Fruit fly (Drosophila melanogaster): ENCODE results near the gene PolI.
A peak's percentile ranks its signal among the peaks of the same experiment; 100 is the strongest.

Gene PolI

dm6 chr3R:8243720-8244119 is 10.4 kb downstream of the PolI start, which contains the start of the genes CG9636, CG18749 and CG33722 (continued):
- TF ChIP-seq Hsf (GFP tag; optimal IDR thresholded peaks at IDR 0.05) (peak; percentile 66), CG4424 (GFP tag; optimal IDR thresholded peaks at IDR 0.05) (peak; percentile 85), Doc2 (GFP tag; IDR thresholded peaks at IDR 0.05) (no peak), CG2889 (GFP tag; IDR thresholded peaks at IDR 0.05) (no peak), Atf3 (GFP tag; optimal IDR thresholded peaks at IDR 0.05) (no peak), Bgb (GFP tag; IDR thresholded peaks at IDR 0.05; ENCODE audit: partially characterized antibody) (peak; percentile 93), NfI (GFP tag; optimal IDR thresholded peaks at IDR 0.05) (peak; percentile 61), CG18476 (GFP tag; optimal IDR thresholded peaks at IDR 0.05) (peak; percentile 55), ems (GFP tag; optimal IDR thresholded peaks at IDR 0.05) (peak; percentile 63), CG15269 (tag; optimal IDR thresholded peaks at IDR 0.05) (peak; percentile 61), ham (GFP tag; IDR thresholded peaks at IDR 0.05) (no peak), cg (GFP tag; optimal IDR thresholded peaks at IDR 0.05) (no peak), Side (GFP tag; optimal IDR thresholded peaks at IDR 0.05) (peak; percentile 56), CG2120 (GFP tag; optimal IDR thresholded peaks at IDR 0.05) (peak; percentile 79), Sry-δ (GFP tag; optimal IDR thresholded peaks at IDR 0.05) (peak; percentile 81), psq (GFP tag; optimal IDR thresholded peaks at IDR 0.05) (peak; percentile 43), CG10147 (GFP tag; optimal IDR thresholded peaks at IDR 0.05) (peak; percentile 62), Atf6 (GFP tag; IDR thresholded peaks at IDR 0.05) (peak; percentile 27; the same call in 1 of the 2 replicates), CG5245 (GFP tag; optimal IDR thresholded peaks at IDR 0.05) (peak; percentile 45), CG13287 (GFP tag; IDR thresholded peaks at IDR 0.05; ENCODE audit: partially characterized antibody) (peak; percentile 99), Bdp1 (GFP tag; optimal IDR thresholded peaks at IDR 0.05) (peak; percentile 20), kah (GFP tag; optimal IDR thresholded peaks at IDR 0.05) (no peak), CG10431 (GFP tag; optimal IDR thresholded peaks at IDR 0.05) (peak; percentile 57), CG13296 (GFP tag; optimal IDR thresholded peaks at IDR 0.05) (peak; percentile 68), CG11085 (GFP tag; IDR thresholded peaks at IDR 0.05) (no peak), slbo (GFP tag; IDR thresholded peaks at IDR 0.05) (peak; percentile 67; the same call in 1 of the 2 replicates), Blimp-1 (GFP tag; optimal IDR thresholded peaks at IDR 0.05) (peak; percentile 100), CG3847 (GFP tag; IDR thresholded peaks at IDR 0.05) (peak; percentile 63), Ada2b (GFP tag; IDR thresholded peaks at IDR 0.05) (peak; percentile 86), HmgD (GFP tag; optimal IDR thresholded peaks at IDR 0.05) (no peak), CG15696 (tag; optimal IDR thresholded peaks at IDR 0.05) (peak; percentile 53), Mrtf (GFP tag; IDR thresholded peaks at IDR 0.05) (no peak), CG43689 (GFP tag; IDR thresholded peaks at IDR 0.05) (no peak), scrt (GFP tag; optimal IDR thresholded peaks at IDR 0.05) (peak; percentile 41), corto (GFP tag; optimal IDR thresholded peaks at IDR 0.05) (peak; percentile 81), odd (GFP tag; optimal IDR thresholded peaks at IDR 0.05) (peak; percentile 17), CG34422 (GFP tag; IDR thresholded peaks at IDR 0.05) (no peak; the same call in 1 of the 3 replicates), CG9876 (GFP tag; optimal IDR thresholded peaks at IDR 0.05) (no peak), Oli (tag; optimal IDR thresholded peaks at IDR 0.05) (peak; percentile 36), btn (GFP tag; optimal IDR thresholded peaks at IDR 0.05) (no peak), Optix (GFP tag; IDR thresholded peaks at IDR 0.05) (no peak), CG1024 (GFP tag; IDR thresholded peaks at IDR 0.05) (peak; percentile 18; the same call in 1 of the 2 replicates), Oaz (GFP tag; IDR thresholded peaks at IDR 0.05) (no peak), CG14860 (GFP tag; IDR thresholded peaks at IDR 0.05; ENCODE audit: partially characterized antibody) (peak; percentile 97), CG7839 (tag; optimal IDR thresholded peaks at IDR 0.05) (peak; percentile 71), CG16815 (GFP tag; optimal IDR thresholded peaks at IDR 0.05) (no peak), fu2 (GFP tag; optimal IDR thresholded peaks at IDR 0.05) (no peak), nerfin-1 (tag; optimal IDR thresholded peaks at IDR 0.05) (peak; percentile 72), mld (GFP tag; IDR thresholded peaks at IDR 0.05; ENCODE audit: partially characterized antibody) (peak; percentile 90), CG13123 (GFP tag; optimal IDR thresholded peaks at IDR 0.05) (peak; percentile 48), CG6791 (GFP tag; IDR thresholded peaks at IDR 0.05; ENCODE audit: partially characterized antibody) (peak; percentile 91)
